Worm (Caenorhabditis elegans): ENCODE results near the gene asm-1.

asm-1 gene

DNA sequence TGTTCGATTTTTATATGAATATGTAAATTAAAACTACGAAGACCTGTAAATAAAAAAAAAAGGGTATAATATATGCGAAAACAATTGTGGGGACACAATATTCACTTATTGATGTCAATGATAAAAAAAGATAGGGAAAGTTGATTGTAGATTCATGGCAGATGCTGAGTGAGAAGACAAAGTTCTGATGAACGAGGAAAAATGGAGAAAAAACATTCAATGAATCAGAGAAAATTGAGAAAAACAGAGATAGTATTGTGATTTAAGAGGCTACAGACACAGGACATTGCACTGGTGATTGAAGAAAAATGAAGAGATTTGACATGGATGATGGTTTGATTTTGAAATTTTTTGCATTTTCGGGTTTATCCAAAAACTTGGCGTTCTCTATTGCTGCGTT lies 1.2 kb upstream of the asm-1 start:
- TF ChIP-seq let-526 (GFP tag; IDR thresholded peaks at IDR 0.05), result no peak
- no peak for TF ChIP-seq Y53G8AR.9 (GFP tag; conservative IDR thresholded peaks at IDR 0.05)
- TF ChIP-seq lsy-27 (tag; optimal IDR thresholded peaks at IDR 0.05; ENCODE audit: borderline replicate concordance, insufficient read depth), result no peak
- TF ChIP-seq hmg-1.2 (GFP tag; IDR thresholded peaks at IDR 0.05), result peak; percentile 42; the same call in 1 of the 2 replicates
- TF ChIP-seq lag-1 (GFP tag; IDR thresholded peaks at IDR 0.05), result no peak
- no peak for TF ChIP-seq ZK185.1 (tag; optimal IDR thresholded peaks at IDR 0.05; ENCODE audit: poor library complexity, severe bottlenecking)

DNA sequence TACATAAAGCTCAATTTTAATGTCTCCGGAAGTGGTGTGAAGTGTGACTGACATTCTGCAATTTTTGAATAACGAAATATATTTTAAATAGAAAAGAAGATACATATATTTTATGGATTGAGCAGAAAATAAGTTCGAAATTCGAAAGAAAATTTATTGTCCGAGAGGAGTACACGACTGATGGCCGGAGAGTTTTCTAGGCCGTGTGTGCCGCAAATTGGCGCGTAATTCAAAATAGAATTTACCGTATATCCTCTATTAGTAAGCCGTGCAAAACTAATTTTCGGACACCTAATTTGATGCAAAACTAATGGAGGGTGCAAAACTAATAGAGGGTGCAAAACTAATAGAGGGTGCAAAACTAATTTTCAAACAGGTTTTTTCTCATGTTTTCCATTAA lies 3.4 kb downstream of the asm-1 start, which contains the start of gene cyn-10:
TSS of gene cyn-10 (minus strand) at position 57 of the 400 bp plus-strand sequence.
- TF ChIP-seq pbrm-1 (GFP tag; IDR thresholded peaks at IDR 0.05), result peak; percentile 72; the same call in 1 of the 2 replicates
- TF ChIP-seq hlh-26 (GFP tag; conservative IDR thresholded peaks at IDR 0.05), result no peak
- TF ChIP-seq F22D6.2 (tag; optimal IDR thresholded peaks at IDR 0.05), result peak; percentile 71
- TF ChIP-seq hlh-12 (tag; optimal IDR thresholded peaks at IDR 0.05), result no peak
- no peak for TF ChIP-seq pha-4 (tag; optimal IDR thresholded peaks at IDR 0.05)
- TF ChIP-seq egl-44 (GFP tag; IDR thresholded peaks at IDR 0.05), result no peak
- peak; percentile 84 for TF ChIP-seq mcd-1 (GFP tag; IDR thresholded peaks at IDR 0.05)
- TF ChIP-seq him-1 (tag; optimal IDR thresholded peaks at IDR 0.05), result peak; percentile 73
- peak; percentile 55; the same call in 1 of the 2 replicates for TF ChIP-seq Y67H2A.10 (GFP tag; conservative IDR thresholded peaks at IDR 0.05)
- no peak; the same call in 1 of the 2 replicates for TF ChIP-seq egrh-3 (GFP tag; IDR thresholded peaks at IDR 0.05)
- TF ChIP-seq bed-1 (GFP tag; IDR thresholded peaks at IDR 0.05), result 0 out of 2 replicates have a peak, but pooled peaks have one; percentile 36
- TF ChIP-seq rec-8 (tag; optimal IDR thresholded peaks at IDR 0.05), result peak; percentile 28 to 61
- peak in 2 of 3 experiments; percentile 42 to 94 for TF ChIP-seq lin-35 (GFP tag; optimal IDR thresholded peaks at IDR 0.05)
- peak in 1 of 2 experiments; percentile 57 for TF ChIP-seq let-607 (tag; optimal IDR thresholded peaks at IDR 0.05)
- TF ChIP-seq tlf-1 (GFP tag; optimal IDR thresholded peaks at IDR 0.05), result no peak
- TF ChIP-seq B0019.2 (GFP tag; conservative IDR thresholded peaks at IDR 0.05), result peak; percentile 68; the same call in 1 of the 2 replicates
- peak; percentile 84 for TF ChIP-seq unc-130 (GFP tag; optimal IDR thresholded peaks at IDR 0.05)
- TF ChIP-seq F57A8.1 (GFP tag; optimal IDR thresholded peaks at IDR 0.05), result no peak
- TF ChIP-seq madf-10 (tag; optimal IDR thresholded peaks at IDR 0.05), result peak; percentile 11
- 0 out of 2 replicates have a peak, but pooled peaks have one; percentile 54 for TF ChIP-seq egl-18 (GFP tag; IDR thresholded peaks at IDR 0.05)
- no peak for TF ChIP-seq ztf-6 (GFP tag; IDR thresholded peaks at IDR 0.05)
- TF ChIP-seq nfyb-1 (GFP tag; IDR thresholded peaks at IDR 0.05), result peak; percentile 65; the same call in 1 of the 2 replicates
- no peak for TF ChIP-seq snpc-3.4 (tag; optimal IDR thresholded peaks at IDR 0.05)
- TF ChIP-seq lin-26 (GFP tag; IDR thresholded peaks at IDR 0.05), result no peak
- peak; percentile 51 for TF ChIP-seq ceh-91 (GFP tag; IDR thresholded peaks at IDR 0.05)
- TF ChIP-seq bed-2 (GFP tag; IDR thresholded peaks at IDR 0.05), result peak; percentile 82; the same call in 1 of the 2 replicates
- no peak for TF ChIP-seq snpc-4 (GFP tag; optimal IDR thresholded peaks at IDR 0.05)
- peak in 1 of 4 experiments; percentile 4 for TF ChIP-seq snpc-4 (tag; optimal IDR thresholded peaks at IDR 0.05)
- TF ChIP-seq dox-1 (GFP tag; IDR thresholded peaks at IDR 0.05), result no peak; the same call in 1 of the 2 replicates
- peak; percentile 79; the same call in 1 of the 2 replicates for TF ChIP-seq hmg-20 (GFP tag; IDR thresholded peaks at IDR 0.05)
- peak; percentile 65 for TF ChIP-seq efl-1 (GFP tag; optimal IDR thresholded peaks at IDR 0.05)
- no peak for TF ChIP-seq unc-62 (GFP tag; optimal IDR thresholded peaks at IDR 0.05)
- TF ChIP-seq rpc-1 (optimal IDR thresholded peaks at IDR 0.05), result no peak
- no peak for TF ChIP-seq rpc-1 (tag; optimal IDR thresholded peaks at IDR 0.05)
- TF ChIP-seq aptf-2 (GFP tag; conservative IDR thresholded peaks at IDR 0.05), result no peak
- peak; percentile 69 for TF ChIP-seq ccch-3 (GFP tag; optimal IDR thresholded peaks at IDR 0.05)
- TF ChIP-seq hsf-1 (GFP tag; IDR thresholded peaks at IDR 0.05), result peak; percentile 54
- peak; percentile 83 for TF ChIP-seq lir-1 (GFP tag; conservative IDR thresholded peaks at IDR 0.05)
- TF ChIP-seq let-526 (GFP tag; IDR thresholded peaks at IDR 0.05), result peak; percentile 86; the same call in 1 of the 2 replicates
- TF ChIP-seq F52B5.7 (tag; optimal IDR thresholded peaks at IDR 0.05), result no peak
- TF ChIP-seq die-1 (tag; optimal IDR thresholded peaks at IDR 0.05), result no peak

Data from whole organism, young adult.